Fruit fly (Drosophila melanogaster): ENCODE results near the gene MED1.

Gene MED1

dm6 chr3L:21652768-21653167, 18.5 kb upstream of the MED1 start:
- TF ChIP-seq ovo (GFP tag; optimal IDR thresholded peaks at IDR 0.05): peak; percentile 0
- TF ChIP-seq CG5204 (GFP tag; optimal IDR thresholded peaks at IDR 0.05): peak; percentile 47
- TF ChIP-seq Clk (GFP tag; optimal IDR thresholded peaks at IDR 0.05): no peak
- no peak for TF ChIP-seq cic (GFP tag; optimal IDR thresholded peaks at IDR 0.05)
- TF ChIP-seq CG14711 (tag; optimal IDR thresholded peaks at IDR 0.05): no peak
- TF ChIP-seq CG1620 (GFP tag; optimal IDR thresholded peaks at IDR 0.05): peak; percentile 50
- TF ChIP-seq Hr96 (GFP tag; optimal IDR thresholded peaks at IDR 0.05): peak; percentile 58
- TF ChIP-seq Crg-1 (GFP tag; optimal IDR thresholded peaks at IDR 0.05): no peak
- no peak for TF ChIP-seq CG11617 (GFP tag; optimal IDR thresholded peaks at IDR 0.05)
- TF ChIP-seq tj (GFP tag; optimal IDR thresholded peaks at IDR 0.05): no peak
- TF ChIP-seq toe (GFP tag; optimal IDR thresholded peaks at IDR 0.05): peak; percentile 32
- TF ChIP-seq bab1 (GFP tag; optimal IDR thresholded peaks at IDR 0.05): peak; percentile 67
- no peak for TF ChIP-seq Mnt (GFP tag; optimal IDR thresholded peaks at IDR 0.05)
- peak; percentile 10 for TF ChIP-seq kay (GFP tag; ENCODE audit: borderline replicate concordance)
- no peak for TF ChIP-seq cnc (optimal IDR thresholded peaks at IDR 0.05)

- TF ChIP-seq cic (GFP tag; optimal IDR thresholded peaks at IDR 0.05): no peak
- no peak for TF ChIP-seq bab1 (GFP tag; optimal IDR thresholded peaks at IDR 0.05)
- no peak for TF ChIP-seq Clk (GFP tag; optimal IDR thresholded peaks at IDR 0.05)
- no peak for TF ChIP-seq toe (GFP tag; optimal IDR thresholded peaks at IDR 0.05)
- TF ChIP-seq CG1620 (GFP tag; optimal IDR thresholded peaks at IDR 0.05): no peak
- no peak for TF ChIP-seq cnc (optimal IDR thresholded peaks at IDR 0.05)
- TF ChIP-seq pad (GFP tag; optimal IDR thresholded peaks at IDR 0.05): no peak
- no peak for TF ChIP-seq tj (GFP tag; optimal IDR thresholded peaks at IDR 0.05)
- no peak for TF ChIP-seq CG5204 (GFP tag; optimal IDR thresholded peaks at IDR 0.05)
- TF ChIP-seq CG7101 (tag; optimal IDR thresholded peaks at IDR 0.05): no peak
- no peak for TF ChIP-seq CG14711 (tag; optimal IDR thresholded peaks at IDR 0.05)
- no peak for TF ChIP-seq CG7045 (GFP tag; optimal IDR thresholded peaks at IDR 0.05)
- TF ChIP-seq CG11617 (GFP tag; optimal IDR thresholded peaks at IDR 0.05): no peak
- no peak for TF ChIP-seq ovo (GFP tag; optimal IDR thresholded peaks at IDR 0.05)
- no peak for TF ChIP-seq Crg-1 (GFP tag; optimal IDR thresholded peaks at IDR 0.05)
- TF ChIP-seq kay (GFP tag; ENCODE audit: borderline replicate concordance): no peak
Observed at dm6 chr3L:21652124-21652523, 17.9 kb upstream of the MED1 start.

dm6 chr3L:21651412-21651811, 17.2 kb upstream of the MED1 start:
- no peak for TF ChIP-seq Hr96 (GFP tag; optimal IDR thresholded peaks at IDR 0.05)
- no peak for TF ChIP-seq cnc (optimal IDR thresholded peaks at IDR 0.05)
- no peak for TF ChIP-seq CG11617 (GFP tag; optimal IDR thresholded peaks at IDR 0.05)
- no peak for TF ChIP-seq Clk (GFP tag; optimal IDR thresholded peaks at IDR 0.05)
- TF ChIP-seq tj (GFP tag; optimal IDR thresholded peaks at IDR 0.05): no peak
- no peak for TF ChIP-seq CG12768 (GFP tag; optimal IDR thresholded peaks at IDR 0.05)
- no peak for TF ChIP-seq ovo (GFP tag; optimal IDR thresholded peaks at IDR 0.05)
- TF ChIP-seq CG33017 (tag; optimal IDR thresholded peaks at IDR 0.05): no peak
- TF ChIP-seq pad (GFP tag; optimal IDR thresholded peaks at IDR 0.05): no peak
- TF ChIP-seq cic (GFP tag; optimal IDR thresholded peaks at IDR 0.05): no peak
- TF ChIP-seq toe (GFP tag; optimal IDR thresholded peaks at IDR 0.05): no peak
- TF ChIP-seq CG5204 (GFP tag; optimal IDR thresholded peaks at IDR 0.05): no peak
- TF ChIP-seq Mnt (GFP tag; optimal IDR thresholded peaks at IDR 0.05): no peak
- no peak for TF ChIP-seq Crg-1 (GFP tag; optimal IDR thresholded peaks at IDR 0.05)
- no peak for TF ChIP-seq CG14711 (tag; optimal IDR thresholded peaks at IDR 0.05)

dm6 chr3L:21647853-21648252, 13.6 kb upstream of the MED1 start:
- TF ChIP-seq cnc (optimal IDR thresholded peaks at IDR 0.05) (no peak), CG1620 (GFP tag; optimal IDR thresholded peaks at IDR 0.05) (no peak), CG12768 (GFP tag; optimal IDR thresholded peaks at IDR 0.05) (no peak), cic (GFP tag; optimal IDR thresholded peaks at IDR 0.05) (no peak), ovo (GFP tag; optimal IDR thresholded peaks at IDR 0.05) (no peak), toe (GFP tag; optimal IDR thresholded peaks at IDR 0.05) (no peak), CG7101 (tag; optimal IDR thresholded peaks at IDR 0.05) (no peak), Hr96 (GFP tag; optimal IDR thresholded peaks at IDR 0.05) (no peak), CG11617 (GFP tag; optimal IDR thresholded peaks at IDR 0.05) (no peak), CG33017 (tag; optimal IDR thresholded peaks at IDR 0.05) (no peak), pad (GFP tag; optimal IDR thresholded peaks at IDR 0.05) (no peak), Mnt (GFP tag; optimal IDR thresholded peaks at IDR 0.05) (no peak), Crg-1 (GFP tag; optimal IDR thresholded peaks at IDR 0.05) (no peak), CG5204 (GFP tag; optimal IDR thresholded peaks at IDR 0.05) (no peak), Clk (GFP tag; optimal IDR thresholded peaks at IDR 0.05) (no peak), CG7045 (GFP tag; optimal IDR thresholded peaks at IDR 0.05) (no peak), bab1 (GFP tag; optimal IDR thresholded peaks at IDR 0.05) (no peak)

dm6 chr3L:21645878-21646277, 11.6 kb upstream of the MED1 start:
- TF ChIP-seq kay (GFP tag; ENCODE audit: borderline replicate concordance): no peak
- TF ChIP-seq cic (GFP tag; optimal IDR thresholded peaks at IDR 0.05): no peak
- no peak for TF ChIP-seq tj (GFP tag; optimal IDR thresholded peaks at IDR 0.05)
- no peak for TF ChIP-seq pad (GFP tag; optimal IDR thresholded peaks at IDR 0.05)
- no peak for TF ChIP-seq ovo (GFP tag; optimal IDR thresholded peaks at IDR 0.05)
- TF ChIP-seq CG5204 (GFP tag; optimal IDR thresholded peaks at IDR 0.05): no peak
- no peak for TF ChIP-seq bab1 (GFP tag; optimal IDR thresholded peaks at IDR 0.05)
- no peak for TF ChIP-seq Mnt (GFP tag; optimal IDR thresholded peaks at IDR 0.05)
- no peak for TF ChIP-seq CG7101 (tag; optimal IDR thresholded peaks at IDR 0.05)
- no peak for TF ChIP-seq toe (GFP tag; optimal IDR thresholded peaks at IDR 0.05)
- no peak for TF ChIP-seq CG1620 (GFP tag; optimal IDR thresholded peaks at IDR 0.05)
- TF ChIP-seq cnc (optimal IDR thresholded peaks at IDR 0.05): no peak
- no peak for TF ChIP-seq Clk (GFP tag; optimal IDR thresholded peaks at IDR 0.05)
- TF ChIP-seq CG12768 (GFP tag; optimal IDR thresholded peaks at IDR 0.05): no peak
- no peak for TF ChIP-seq CG11617 (GFP tag; optimal IDR thresholded peaks at IDR 0.05)

- TF ChIP-seq pad (GFP tag; optimal IDR thresholded peaks at IDR 0.05) (no peak), CG33017 (tag; optimal IDR thresholded peaks at IDR 0.05) (no peak), CG7101 (tag; optimal IDR thresholded peaks at IDR 0.05) (no peak), CG12768 (GFP tag; optimal IDR thresholded peaks at IDR 0.05) (no peak), toe (GFP tag; optimal IDR thresholded peaks at IDR 0.05) (no peak), CG1620 (GFP tag; optimal IDR thresholded peaks at IDR 0.05) (no peak)
Observed at dm6 chr3L:21644607-21645006, 10.4 kb upstream of the MED1 start, which contains the start of gene CG43980. Gene CG43980 (plus strand): TSS chr3L:21644958.
